Worm (Caenorhabditis elegans) whole organism, L4 larva: ENCODE results near the gene snpc-1.2.

ENCODE experiments used
- F49E8.2 ChIP-seq: sonication (generic microtip); optimal IDR thresholded peaks from 2 replicates; lab custom pipeline; 2016; ENCODE audit warnings: missing compliant biosample characterization, mild to moderate bottlenecking, missing genetic modification characterization, borderline replicate concordance
- Y5F2A.4 ChIP-seq: fragments of 200-800 bp; sonication (Bioruptor generic); optimal IDR thresholded peaks from 2 replicates; lab custom pipeline; 2018; ENCODE audit warnings: mild to moderate bottlenecking, missing genetic modification characterization, missing compliant biosample characterization
- ZK337.2 ChIP-seq: fragments of 200-800 bp; sonication (Bioruptor generic); IDR thresholded peaks from 2 replicates; pipeline ENCODE4 v1.3.6; 2022; ENCODE audit warnings: missing genetic modification reagents, missing genetic modification characterization, missing compliant biosample characterization
- aha-1 ChIP-seq: fragments of 150-350 bp; peaks from one replicate; lab custom pipeline; 2014; ENCODE audit warnings: missing biosample characterization, missing genetic modification characterization
- ama-1 ChIP-seq: fragments of 150-350 bp; optimal IDR thresholded peaks from 2 replicates; lab custom pipeline; 2014; ENCODE audit warnings: inconsistent platforms, mixed read lengths
- arid-1 ChIP-seq: fragments of 200-800 bp; sonication (Bioruptor generic); conservative IDR thresholded peaks from 2 replicates; pipeline ENCODE4 v1.3.6; 2022; ENCODE audit warnings: missing genetic modification reagents, missing genetic modification characterization, missing compliant biosample characterization
- attf-4 ChIP-seq: sonication (generic microtip); optimal IDR thresholded peaks from 3 replicates; lab custom pipeline; 2017; ENCODE audit warnings: missing biosample characterization, missing genetic modification characterization
- ceh-44 ChIP-seq: fragments of 200-800 bp; sonication (Bioruptor generic); IDR thresholded peaks from 2 replicates; pipeline ENCODE4 v1.3.6; 2022; ENCODE audit warnings: missing genetic modification reagents, missing genetic modification characterization, missing compliant biosample characterization
- ceh-62 ChIP-seq: sonication (generic microtip); optimal IDR thresholded peaks from 2 replicates; lab custom pipeline; 2017; ENCODE audit warnings: missing biosample characterization, missing genetic modification characterization
- ceh-82 ChIP-seq: sonication (generic microtip); optimal IDR thresholded peaks from 2 replicates; lab custom pipeline; 2017; ENCODE audit warnings: missing biosample characterization, missing genetic modification characterization
- ces-1 ChIP-seq: fragments of 150-350 bp; sonication (generic microtip); optimal IDR thresholded peaks from 4 replicates; lab custom pipeline; 2014; ENCODE audit warnings: missing biosample characterization, missing genetic modification reagents, missing genetic modification characterization
- cey-2 ChIP-seq: sonication (generic microtip); optimal IDR thresholded peaks from 3 replicates; lab custom pipeline; 2017; ENCODE audit warnings: missing genetic modification characterization, mild to moderate bottlenecking, missing compliant biosample characterization, antibody characterized with exemption, borderline replicate concordance; ENCODE audit not compliant: insufficient read depth
- ctbp-1 ChIP-seq: fragments of 200-800 bp; sonication (Bioruptor generic); IDR thresholded peaks from 2 replicates; pipeline ENCODE4 v1.3.6; 2022; ENCODE audit warnings: missing genetic modification reagents, missing genetic modification characterization, missing compliant biosample characterization
- dpl-1 ChIP-seq: fragments of 150-350 bp; optimal IDR thresholded peaks from 2 replicates; lab custom pipeline; 2014; ENCODE audit warnings: missing biosample characterization, missing genetic modification reagents, missing genetic modification characterization
- dve-1 ChIP-seq: sonication (generic microtip); optimal IDR thresholded peaks from 2 replicates; lab custom pipeline; 2017; ENCODE audit warnings: antibody characterized with exemption, mild to moderate bottlenecking, missing genetic modification characterization, missing compliant biosample characterization; ENCODE audit not compliant: insufficient read depth
- egl-43 ChIP-seq: fragments of 200-800 bp; sonication (Bioruptor generic); IDR thresholded peaks from 2 replicates; pipeline ENCODE4 v1.3.6; 2022; ENCODE audit warnings: missing genetic modification reagents, missing genetic modification characterization, missing compliant biosample characterization
- fos-1 ChIP-seq: fragments of 150-350 bp; optimal IDR thresholded peaks from 2 replicates; lab custom pipeline; 2014; ENCODE audit warnings: missing biosample characterization, missing genetic modification characterization
- gei-8 ChIP-seq: fragments of 200-800 bp; sonication (Bioruptor generic); optimal IDR thresholded peaks from 2 replicates; lab custom pipeline; 2018; ENCODE audit warnings: mild to moderate bottlenecking, missing genetic modification characterization, missing compliant biosample characterization
- hif-1 ChIP-seq, 2 experiments: sonication (generic microtip); optimal IDR thresholded peaks; 2 replicates each; lab custom pipeline; 2016 to 2017; ENCODE audit warnings: missing compliant biosample characterization in 2 of 2, missing genetic modification characterization in 2 of 2, missing genetic modification reagents in 2 of 2, missing genotype in 2 of 2, mild to moderate bottlenecking in 1 of 2
- hlh-11 ChIP-seq: fragments of 200-800 bp; sonication (Bioruptor generic); optimal IDR thresholded peaks from 2 replicates; lab custom pipeline; 2018; ENCODE audit warnings: mild to moderate bottlenecking, missing genetic modification characterization, missing compliant biosample characterization
- hlh-30 ChIP-seq: sonication (generic microtip); optimal IDR thresholded peaks from 2 replicates; lab custom pipeline; 2017; ENCODE audit warnings: antibody characterized with exemption, mild to moderate bottlenecking, missing genetic modification characterization, missing compliant biosample characterization; ENCODE audit not compliant: insufficient read depth
- hmg-1.1 ChIP-seq: fragments of 200-800 bp; sonication (Bioruptor generic); IDR thresholded peaks from 2 replicates; pipeline ENCODE4 v1.3.6; 2022; ENCODE audit warnings: missing genetic modification reagents, missing genetic modification characterization, missing compliant biosample characterization
- lim-7 ChIP-seq: fragments of 200-800 bp; sonication (Bioruptor generic); IDR thresholded peaks from 2 replicates; pipeline ENCODE4 v1.3.6; 2022; ENCODE audit warnings: missing genetic modification characterization, missing compliant biosample characterization
- lin-15B ChIP-seq: fragments of 150-350 bp; sonication (generic microtip); optimal IDR thresholded peaks from 3 replicates; lab custom pipeline; 2014; ENCODE audit warnings: missing biosample characterization, missing genetic modification characterization
- lin-29 ChIP-seq: fragments of 200-800 bp; sonication (Bioruptor generic); IDR thresholded peaks from 2 replicates; pipeline ENCODE4 v1.3.6; 2022; ENCODE audit warnings: missing genetic modification reagents, missing genetic modification characterization, missing compliant biosample characterization
- lin-38 ChIP-seq: fragments of 200-800 bp; sonication (Bioruptor generic); IDR thresholded peaks from 2 replicates; pipeline ENCODE4 v1.3.6; 2022; ENCODE audit warnings: missing genetic modification reagents, missing genetic modification characterization, missing compliant biosample characterization
- lsy-2 ChIP-seq, 2 experiments: fragments of 150-350 bp in 1 of 2; sonication (generic microtip) in 1 of 2; optimal IDR thresholded peaks; 2 replicates each; lab custom pipeline; 2014 to 2017; ENCODE audit warnings: missing biosample characterization in 2 of 2, missing genetic modification characterization in 2 of 2
- mes-2 ChIP-seq: sonication (generic microtip); optimal IDR thresholded peaks from 2 replicates; lab custom pipeline; 2016; ENCODE audit warnings: missing genotype, mild to moderate bottlenecking, missing genetic modification characterization, missing compliant biosample characterization; ENCODE audit not compliant: poor library complexity, severe bottlenecking
- nhr-10 ChIP-seq: fragments of 150-350 bp; optimal IDR thresholded peaks from 2 replicates; lab custom pipeline; 2014; ENCODE audit warnings: missing biosample characterization, missing genetic modification characterization
- nhr-102 ChIP-seq: sonication (generic microtip); optimal IDR thresholded peaks from 2 replicates; lab custom pipeline; 2016; ENCODE audit warnings: mild to moderate bottlenecking, missing genetic modification characterization, moderate library complexity, missing compliant biosample characterization
- nhr-28 ChIP-seq: fragments of 150-350 bp; optimal IDR thresholded peaks from 2 replicates; lab custom pipeline; 2014; ENCODE audit warnings: missing biosample characterization, missing genetic modification characterization
- nhr-48 ChIP-seq: sonication (generic microtip); optimal IDR thresholded peaks from 2 replicates; lab custom pipeline; 2016; ENCODE audit warnings: mild to moderate bottlenecking, missing genetic modification characterization, missing compliant biosample characterization
- nhr-76 ChIP-seq: fragments of 150-350 bp; optimal IDR thresholded peaks from 2 replicates; lab custom pipeline; 2014; ENCODE audit warnings: missing biosample characterization, missing genetic modification characterization
- nhr-77 ChIP-seq: fragments of 150-350 bp; optimal IDR thresholded peaks from 2 replicates; lab custom pipeline; 2014; ENCODE audit warnings: missing biosample characterization, missing genetic modification characterization
- skn-1 ChIP-seq: fragments of 150-350 bp; optimal IDR thresholded peaks from 2 replicates; lab custom pipeline; 2014; ENCODE audit warnings: missing biosample characterization, missing genetic modification characterization
- spr-3 ChIP-seq: fragments of 200-800 bp; sonication (Bioruptor generic); optimal IDR thresholded peaks from 2 replicates; lab custom pipeline; 2018; ENCODE audit warnings: mild to moderate bottlenecking, missing genetic modification characterization, missing compliant biosample characterization
- tag-97 ChIP-seq: fragments of 200-800 bp; sonication (Bioruptor generic); IDR thresholded peaks from 2 replicates; pipeline ENCODE4 v1.3.6; 2022; ENCODE audit warnings: missing genetic modification characterization, missing compliant biosample characterization
- unc-130 ChIP-seq: sonication (generic microtip); optimal IDR thresholded peaks from 2 replicates; lab custom pipeline; 2016; ENCODE audit warnings: missing genetic modification reagents, missing genetic modification characterization, missing compliant biosample characterization
- vab-7 ChIP-seq: fragments of 200-800 bp; sonication (Bioruptor generic); IDR thresholded peaks from 2 replicates; pipeline ENCODE4 v1.3.6; 2022; ENCODE audit warnings: missing genetic modification reagents, missing genetic modification characterization, missing compliant biosample characterization
- zfp-3 ChIP-seq: fragments of 200-800 bp; sonication (Bioruptor generic); conservative IDR thresholded peaks from 2 replicates; pipeline ENCODE4 v1.3.6; 2022; ENCODE audit warnings: missing genetic modification reagents, missing genetic modification characterization, missing compliant biosample characterization
- zip-11 ChIP-seq: fragments of 200-800 bp; sonication (Bioruptor generic); IDR thresholded peaks from 2 replicates; pipeline ENCODE4 v1.3.6; 2022; ENCODE audit warnings: missing genetic modification characterization, missing compliant biosample characterization
- zip-2 ChIP-seq: fragments of 150-350 bp; optimal IDR thresholded peaks from 2 replicates; lab custom pipeline; 2014; ENCODE audit warnings: missing biosample characterization, missing genetic modification characterization

Gene snpc-1.2

ce11 chrIII:13176876-13177275 lies 7.5 kb upstream of the snpc-1.2 start:
- no peak for TF ChIP-seq nhr-48 (tag; lab: Kevin White, UChicago)

ce11 chrIII:13173687-13174086 lies 4.3 kb upstream of the snpc-1.2 start:
- TF ChIP-seq attf-4 (no peak), tag-97 (GFP tag; lab: Robert Waterston, UW) (no peak), ZK337.2 (no peak), fos-1 (tag; lab: Kevin White, UChicago) (no peak), lim-7 (GFP tag; lab: Robert Waterston, UW) (no peak), Y5F2A.4 (no peak), spr-3 (GFP tag; lab: Kevin White, UChicago) (no peak), ama-1 (lab: Kevin White, UChicago) (no peak)

- TF ChIP-seq zfp-3 = no peak
- TF ChIP-seq aha-1 (tag; lab: Kevin White, UChicago) = peak; percentile 96
Observed at ce11 chrIII:13164902-13165301, 4.4 kb downstream of the snpc-1.2 start.

ce11 chrIII:13160636-13161035 lies 8.7 kb downstream of the snpc-1.2 start:
- TF ChIP-seq dpl-1 (GFP tag; lab: Kevin White, UChicago) (peak; percentile 55), mes-2 (peak; percentile 46), lin-38 (GFP tag; lab: Robert Waterston, UW) (peak; percentile 79), ces-1 (no peak)

ce11 chrIII:13153517-13153916 lies 15.8 kb downstream of the snpc-1.2 start, which contains the start of gene abce-1:
Gene abce-1, plus strand, starts transcription at chrIII:13153817.
- TF ChIP-seq F49E8.2 (tag; lab: Kevin White, UChicago) = no peak
- TF ChIP-seq aha-1 (tag; lab: Kevin White, UChicago) = no peak
- no peak for TF ChIP-seq ceh-62 (tag; lab: Kevin White, UChicago)
- no peak for TF ChIP-seq unc-130
- no peak for TF ChIP-seq ctbp-1 (GFP tag; lab: Robert Waterston, UW)
- no peak for TF ChIP-seq nhr-76 (tag; lab: Kevin White, UChicago)
- no peak for TF ChIP-seq hlh-11
- no peak for TF ChIP-seq nhr-77
- no peak for TF ChIP-seq gei-8 (GFP tag; lab: Kevin White, UChicago)
- TF ChIP-seq, all 104 proteins: peak for 0

ce11 chrIII:13152697-13153391 lies 16.5 kb downstream of the snpc-1.2 start, which contains the start of gene Y39E4B.10:
Gene Y39E4B.10, minus strand, starts transcription at chrIII:13152858.
- TF ChIP-seq egl-43 (GFP tag; lab: Robert Waterston, UW) = no peak
- peak; percentile 94 for TF ChIP-seq zip-2 (tag; lab: Kevin White, UChicago)
- TF ChIP-seq hmg-1.1 (GFP tag; lab: Robert Waterston, UW) = no peak
- TF ChIP-seq nhr-28 (tag; lab: Kevin White, UChicago) = peak; percentile 16
- TF ChIP-seq tag-97 (GFP tag; lab: Robert Waterston, UW) = no peak
- peak; percentile 29 for TF ChIP-seq hlh-30 (tag; lab: Kevin White, UChicago)
- no peak for TF ChIP-seq zip-11 (GFP tag; lab: Robert Waterston, UW)
- TF ChIP-seq ceh-82 (tag; lab: Kevin White, UChicago) = no peak
- TF ChIP-seq arid-1 = no peak
- TF ChIP-seq nhr-102 = no peak
- TF ChIP-seq skn-1 (tag; lab: Kevin White, UChicago) = no peak
- TF ChIP-seq nhr-10 (tag; lab: Kevin White, UChicago) = no peak
- TF ChIP-seq cey-2 (tag; lab: Kevin White, UChicago) = no peak
- TF ChIP-seq dve-1 = peak; percentile 17
- no peak for TF ChIP-seq vab-7
- no peak for TF ChIP-seq hlh-11
- TF ChIP-seq lin-29 (GFP tag; lab: Robert Waterston, UW) = no peak
- peak; percentile 94 for TF ChIP-seq lin-38 (GFP tag; lab: Robert Waterston, UW)
- no peak for TF ChIP-seq ceh-44 (GFP tag; lab: Robert Waterston, UW)
- no peak for TF ChIP-seq hif-1 (tag; optimal IDR thresholded peaks at IDR 0.05; lab: Kevin White, UChicago)
- TF ChIP-seq lsy-2 (tag; optimal IDR thresholded peaks at IDR 0.05; lab: Kevin White, UChicago) = peak in 1 of 2 experiments; percentile 61
- TF ChIP-seq lin-15B (tag; lab: Kevin White, UChicago) = no peak
